Fruit fly (Drosophila melanogaster): ENCODE measurements around the gene RagA-B.

DNA sequence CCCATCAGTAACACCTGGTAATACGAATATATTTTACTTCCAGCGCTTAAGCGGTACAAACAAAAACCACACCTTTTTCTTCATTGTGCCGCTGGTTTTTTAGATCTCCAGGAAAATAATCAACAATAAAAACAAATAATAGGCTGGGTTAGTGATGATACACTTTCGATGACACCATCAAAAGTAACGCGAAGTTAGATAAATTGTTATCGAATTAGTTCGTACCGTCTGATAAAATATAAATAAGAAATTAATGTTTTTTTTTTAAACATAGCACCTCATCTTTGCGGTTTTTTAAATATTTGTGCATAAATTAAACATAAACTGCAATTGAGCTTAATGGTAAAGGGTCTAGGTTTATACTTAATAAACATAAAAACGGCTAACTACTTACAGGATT is at the start of gene RagA-B:
- TF ChIP-seq CG12219 (GFP tag; optimal IDR thresholded peaks at IDR 0.05) (no peak), zen (tag; optimal IDR thresholded peaks at IDR 0.05) (no peak), Usf (GFP tag; optimal IDR thresholded peaks at IDR 0.05) (no peak)
